Worm (Caenorhabditis elegans): Measurements from ENCODE around the gene F17C8.7.

Gene F17C8.7

DNA sequence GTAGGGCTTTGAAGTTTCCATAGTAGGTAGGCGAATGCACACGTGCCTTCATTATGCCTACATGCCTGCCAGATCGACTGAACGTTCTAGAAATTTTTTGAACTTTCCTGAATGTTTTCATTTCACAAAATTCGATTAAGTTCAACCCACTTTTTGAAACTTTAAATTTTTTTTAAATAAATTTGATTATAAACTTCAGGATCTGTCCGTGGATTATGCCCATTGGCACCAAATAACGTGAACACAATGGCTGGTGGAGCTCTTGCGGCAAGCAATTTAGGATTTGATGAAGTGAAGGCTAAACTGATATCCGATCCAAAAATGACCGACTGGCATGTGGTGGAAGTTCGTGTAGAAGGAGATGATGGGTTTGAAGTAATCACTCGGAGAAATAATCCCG lies at the start of gene F17C8.7:
Gene F17C8.7 (plus strand): TSS at position 301 of the 400 bp plus-strand sequence.
- TF ChIP-seq unc-62 (GFP tag; optimal IDR thresholded peaks at IDR 0.05): no peak

DNA sequence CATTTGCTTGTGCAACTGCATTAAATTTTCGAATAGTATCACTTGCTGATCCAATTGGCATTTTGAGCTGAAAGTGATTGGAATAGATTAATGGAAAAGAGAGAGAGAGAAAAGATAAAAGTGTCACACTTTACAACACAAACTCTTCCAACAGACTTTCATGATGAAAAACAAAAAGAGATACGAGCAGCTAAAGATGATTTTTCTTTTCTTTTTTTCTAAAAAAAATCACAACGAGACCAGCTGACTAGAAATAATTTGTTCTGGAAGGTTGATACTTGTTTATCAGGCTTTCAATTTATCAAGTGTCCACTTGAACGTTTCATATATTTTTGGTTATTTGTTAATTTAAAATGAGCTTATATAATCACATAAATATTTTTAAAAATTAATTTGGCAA lies 48.4 kb upstream of the F17C8.7 start:
- no peak for TF ChIP-seq unc-62 (GFP tag; optimal IDR thresholded peaks at IDR 0.05)

DNA sequence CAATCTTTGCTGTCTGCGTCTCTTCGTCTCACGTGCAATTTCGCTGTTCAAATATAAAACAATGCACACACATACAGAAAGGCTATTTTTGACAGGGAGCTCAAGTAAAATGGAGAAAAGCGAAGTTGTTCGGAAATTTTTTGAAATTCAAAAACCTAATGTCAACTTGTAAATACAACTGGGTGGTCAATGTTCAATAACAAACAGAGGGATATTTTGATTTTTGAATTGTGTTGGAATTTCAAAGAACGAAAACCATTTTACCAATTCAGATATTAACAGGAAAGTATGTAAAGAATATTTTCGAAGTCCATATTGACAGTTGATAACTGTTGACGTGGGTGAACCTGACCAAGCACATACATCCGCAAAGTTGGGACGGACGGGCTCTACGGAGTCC lies 47.2 kb upstream of the F17C8.7 start, which contains the start of gene tag-243:
Gene tag-243 (minus strand): TSS at position 101 of the 400 bp plus-strand sequence.
- TF ChIP-seq unc-62 (GFP tag; optimal IDR thresholded peaks at IDR 0.05): no peak

DNA sequence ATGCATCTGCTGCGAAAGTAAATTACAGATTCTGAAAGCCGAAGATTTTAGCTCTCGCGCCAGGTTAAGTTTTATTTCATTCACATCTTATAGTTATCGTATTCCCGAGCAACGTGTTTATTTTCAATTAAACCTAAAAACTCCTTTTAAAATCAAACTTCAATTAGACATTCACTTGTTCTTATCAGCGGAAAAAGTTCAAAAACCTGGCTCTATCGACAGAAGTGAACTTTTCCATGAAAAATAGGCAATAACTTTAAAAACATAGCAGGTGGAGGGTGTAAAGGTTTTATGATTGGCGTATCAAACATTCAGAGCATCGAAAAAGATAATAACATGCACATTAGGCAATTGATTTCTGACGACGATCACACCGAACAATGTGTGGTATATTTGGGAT lies 46.6 kb upstream of the F17C8.7 start, which contains the start of gene ppat-1:
Gene ppat-1 (plus strand): TSS at position 316 of the 400 bp plus-strand sequence.
- no peak for TF ChIP-seq unc-62 (GFP tag; optimal IDR thresholded peaks at IDR 0.05)

DNA sequence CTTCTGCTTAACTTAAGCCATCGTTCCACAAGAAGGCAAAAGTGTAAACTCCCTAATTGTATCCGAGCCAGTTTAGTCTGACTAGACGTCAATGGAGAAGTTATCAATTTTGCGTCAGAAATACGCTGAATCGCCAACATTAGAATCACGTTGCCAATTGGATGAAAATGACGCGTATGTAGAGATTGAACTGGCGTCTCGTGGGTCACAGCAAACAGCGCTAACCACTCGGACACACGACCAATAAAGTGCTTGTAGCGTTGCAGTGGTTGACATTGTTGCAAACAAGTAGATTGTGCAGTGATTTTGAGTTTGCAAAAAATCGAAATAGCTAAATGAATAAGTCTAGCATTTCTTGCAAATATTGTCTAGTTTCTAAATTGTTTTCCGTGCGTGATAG lies 45.9 kb upstream of the F17C8.7 start:
- no peak for TF ChIP-seq unc-62 (GFP tag; optimal IDR thresholded peaks at IDR 0.05)

DNA sequence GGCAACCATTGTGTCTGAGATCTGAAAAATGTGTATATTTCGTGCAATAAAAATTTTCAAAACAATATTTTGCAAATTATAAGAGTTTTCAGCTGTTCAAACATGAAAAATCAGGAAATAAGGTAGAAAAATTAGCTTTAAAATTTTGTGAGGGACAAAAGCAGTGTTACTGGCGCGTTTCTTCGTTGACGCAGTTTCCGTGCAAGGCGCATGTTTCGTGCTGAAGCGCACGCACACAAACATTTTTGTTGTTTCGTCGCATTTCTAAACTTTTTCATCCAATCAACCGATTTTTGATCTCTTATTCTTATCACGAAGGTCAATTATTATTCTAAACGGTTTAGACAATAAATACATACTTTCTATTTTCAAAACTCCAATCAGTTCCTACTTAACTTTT lies 42.3 kb upstream of the F17C8.7 start, which contains the start of gene nifk-1:
Gene nifk-1 (minus strand): TSS at position 27 of the 400 bp plus-strand sequence.
- TF ChIP-seq unc-62 (GFP tag; optimal IDR thresholded peaks at IDR 0.05): no peak

DNA sequence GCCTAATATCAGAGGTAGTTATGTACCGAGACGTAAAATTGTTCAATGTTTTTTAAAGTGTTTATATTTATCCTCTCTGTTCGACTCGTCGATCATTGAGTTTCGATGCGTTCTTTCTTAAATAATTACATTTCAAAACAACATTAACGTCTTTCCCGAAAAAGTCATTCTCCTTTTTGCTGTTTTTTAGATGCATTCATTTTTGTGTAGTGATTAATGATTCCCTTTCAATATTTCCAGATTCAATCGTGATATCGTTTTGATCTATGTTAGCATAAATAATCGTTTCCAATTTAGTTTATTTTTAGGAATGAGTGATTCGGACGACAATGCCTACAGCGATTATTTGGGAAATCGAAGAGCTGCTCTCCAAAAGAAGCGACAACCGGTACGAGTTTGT lies 41.8 kb upstream of the F17C8.7 start, which contains the start of gene T04A8.8:
Gene T04A8.8 (plus strand): TSS at position 301 of the 400 bp plus-strand sequence.
- no peak for TF ChIP-seq unc-62 (GFP tag; optimal IDR thresholded peaks at IDR 0.05)

DNA sequence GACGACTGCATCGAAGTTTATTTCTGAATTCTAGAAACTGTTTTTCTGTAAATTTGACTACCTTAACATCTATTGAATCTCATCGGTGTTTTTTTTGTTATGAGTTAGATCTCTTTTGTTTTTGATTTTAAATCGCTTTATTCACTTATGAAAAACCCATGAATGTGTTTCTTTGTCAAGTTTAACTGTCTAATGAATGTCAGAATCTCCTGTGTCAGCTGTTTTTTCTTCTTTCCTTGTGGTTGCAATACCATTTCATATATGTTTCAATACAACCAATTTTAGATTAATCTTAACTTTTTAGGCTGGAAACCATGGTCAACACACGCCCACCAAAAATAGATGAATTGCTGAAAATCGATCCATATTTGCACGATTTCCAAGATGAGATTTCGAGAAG lies 40.5 kb upstream of the F17C8.7 start, which contains the start of gene T04A8.7:
Gene T04A8.7 (plus strand): TSS at position 301 of the 400 bp plus-strand sequence.
- TF ChIP-seq unc-62 (GFP tag; optimal IDR thresholded peaks at IDR 0.05): no peak

DNA sequence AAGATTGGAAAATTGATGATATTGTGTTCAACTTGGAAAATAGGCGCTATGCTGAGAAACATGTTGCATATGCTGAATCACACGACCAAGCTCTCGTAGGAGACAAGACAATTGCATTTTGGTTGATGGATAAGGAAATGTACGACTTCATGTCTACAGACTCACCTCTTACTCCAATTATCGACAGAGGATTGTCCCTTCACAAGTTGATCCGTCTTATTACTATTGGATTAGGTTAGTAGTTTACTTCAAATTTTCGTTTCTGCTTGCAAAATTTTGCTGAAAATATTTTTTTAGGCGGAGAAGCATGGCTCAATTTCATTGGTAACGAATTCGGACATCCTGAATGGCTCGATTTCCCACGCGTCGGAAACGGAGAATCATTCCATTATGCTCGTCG lies 38.6 kb upstream of the F17C8.7 start:
- TF ChIP-seq unc-62 (GFP tag; optimal IDR thresholded peaks at IDR 0.05): no peak

DNA sequence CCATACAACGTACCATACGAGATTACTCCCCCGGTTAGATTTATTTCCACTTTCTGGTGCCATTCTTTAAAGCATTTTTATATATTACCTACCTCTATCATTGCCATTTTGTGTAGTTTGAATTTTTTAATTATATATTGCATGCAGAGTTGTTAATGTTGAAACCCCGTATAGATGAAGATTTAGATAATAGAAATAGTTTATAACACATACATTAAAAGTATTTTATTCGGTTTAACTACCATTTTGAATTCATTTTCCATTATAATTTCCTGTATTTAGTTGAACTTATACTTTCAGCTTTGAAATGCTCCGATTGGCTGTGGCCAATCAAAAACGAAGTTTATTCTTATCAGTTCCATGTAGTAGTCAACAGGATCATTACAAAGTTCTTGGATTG lies 37.7 kb upstream of the F17C8.7 start, which contains the start of gene dnj-18:
Gene dnj-18 (plus strand): TSS at position 301 of the 400 bp plus-strand sequence.
- no peak for TF ChIP-seq unc-62 (GFP tag; optimal IDR thresholded peaks at IDR 0.05)

DNA sequence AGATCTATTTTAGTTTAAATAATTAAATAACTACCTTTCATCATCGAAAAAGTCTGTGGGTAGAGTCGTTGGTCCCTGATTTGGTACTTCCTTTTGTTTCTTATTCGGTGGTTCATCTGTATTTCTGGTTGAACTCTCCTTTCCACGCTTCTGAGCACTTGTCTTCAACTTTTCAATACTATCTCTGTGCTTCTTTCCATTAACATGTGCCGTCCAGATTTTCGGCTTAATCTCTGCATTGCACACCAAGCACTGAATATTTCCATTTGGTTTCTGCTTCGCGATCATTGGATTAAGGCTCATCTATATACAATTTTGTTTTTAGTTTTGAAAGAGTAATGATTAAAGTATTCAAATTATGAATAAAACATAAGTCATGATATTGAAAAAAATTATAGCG lies 35.6 kb upstream of the F17C8.7 start, which contains the start of gene sel-13:
Gene sel-13 (minus strand): TSS at position 303 of the 400 bp plus-strand sequence.
- TF ChIP-seq unc-62 (GFP tag; optimal IDR thresholded peaks at IDR 0.05): no peak

DNA sequence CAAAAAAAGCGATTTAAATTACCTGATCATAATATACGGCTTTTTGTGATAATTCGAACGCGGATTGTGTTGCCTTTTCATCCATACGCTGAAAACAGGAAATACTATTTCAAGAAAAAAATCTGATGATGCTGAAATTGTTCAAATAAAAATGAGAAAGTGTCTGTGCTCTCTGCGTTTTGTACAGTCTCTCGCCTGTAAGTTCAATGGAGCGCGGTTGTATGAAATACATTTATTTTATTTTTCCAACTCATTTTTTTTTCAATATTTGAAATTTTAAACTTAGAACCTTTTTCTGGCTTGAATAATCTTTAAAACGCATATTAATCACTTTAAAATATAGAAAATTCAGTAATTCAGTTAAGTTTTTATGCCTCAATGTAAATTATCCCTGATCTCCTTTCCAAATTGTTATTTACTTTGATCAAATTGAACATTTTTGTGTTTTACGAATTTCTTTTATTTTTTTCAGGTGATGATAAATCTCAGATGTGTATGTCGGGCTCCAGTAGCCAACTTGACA lies 31.6 kb upstream of the F17C8.7 start, which contains the start of the genes clp-2 and mrpl-16:
Gene clp-2 (minus strand): TSS at position 94 of the 523 bp plus-strand sequence.
Gene mrpl-16 (plus strand): TSS at position 473 of the 523 bp plus-strand sequence.
- TF ChIP-seq unc-62 (GFP tag; optimal IDR thresholded peaks at IDR 0.05): no peak

DNA sequence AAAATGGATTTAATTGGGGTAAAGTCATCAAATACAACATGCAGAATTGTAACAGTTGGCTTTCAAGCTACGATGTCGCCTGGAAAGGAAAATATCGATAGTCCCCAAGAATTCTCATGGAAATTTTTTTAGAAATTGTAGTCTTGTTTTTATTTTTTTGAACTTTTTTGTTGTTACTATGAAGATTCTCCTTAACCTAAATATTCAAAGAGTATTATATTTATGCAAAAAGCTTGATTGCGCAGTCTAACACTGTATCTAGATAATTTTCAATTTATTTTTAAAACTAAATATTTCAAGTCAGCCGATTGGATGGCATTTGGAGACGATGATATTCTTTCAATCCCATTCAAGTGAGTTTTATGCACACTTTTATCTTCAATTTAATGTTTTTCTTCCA lies 30.3 kb upstream of the F17C8.7 start, which contains the start of gene pgap-2:
Gene pgap-2 (plus strand): TSS at position 301 of the 400 bp plus-strand sequence.
- no peak for TF ChIP-seq unc-62 (GFP tag; optimal IDR thresholded peaks at IDR 0.05)

DNA sequence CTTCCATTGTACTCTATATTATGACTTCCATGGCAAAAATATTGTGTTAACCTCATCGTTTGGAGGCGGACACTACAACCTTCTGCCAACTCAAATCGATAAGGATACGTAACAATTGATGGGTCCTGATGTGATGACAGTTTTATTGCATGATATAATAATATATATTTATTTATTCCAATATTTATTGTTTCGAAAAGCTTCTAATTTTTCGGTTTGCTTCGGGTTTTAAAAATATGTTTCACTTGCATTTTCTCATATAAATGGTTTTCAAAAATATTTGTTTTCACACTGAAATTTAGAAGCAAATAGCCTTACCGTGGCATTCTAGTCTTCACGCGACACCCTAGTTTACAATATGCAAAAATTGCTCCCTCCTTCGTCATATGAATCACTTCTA lies 28.9 kb upstream of the F17C8.7 start, which contains the start of gene T04A8.13:
Gene T04A8.13 (plus strand): TSS at position 301 of the 400 bp plus-strand sequence.
- TF ChIP-seq unc-62 (GFP tag; optimal IDR thresholded peaks at IDR 0.05): no peak

DNA sequence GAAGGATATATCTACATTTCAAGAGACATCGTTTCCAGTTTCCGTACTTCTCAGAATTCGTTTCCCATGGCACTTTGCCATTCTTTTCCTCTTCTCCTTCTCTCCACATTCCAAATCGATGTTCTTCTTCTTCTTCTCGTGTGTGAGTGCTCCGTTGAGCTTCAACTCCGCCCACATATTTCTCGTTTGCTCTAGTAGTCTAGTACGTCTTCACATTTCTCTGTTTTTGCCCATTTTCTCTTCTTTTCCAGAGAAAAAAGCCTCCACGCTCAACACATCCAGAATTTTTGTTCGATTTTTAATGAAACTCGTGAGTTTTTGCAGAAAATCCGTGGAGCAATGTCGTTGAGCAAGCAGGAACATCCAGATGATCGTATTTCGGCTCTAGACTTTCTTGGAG lies 26.6 kb upstream of the F17C8.7 start, which contains the start of gene T04A8.18:
Gene T04A8.18 (plus strand): TSS at position 301 of the 400 bp plus-strand sequence.
- no peak for TF ChIP-seq unc-62 (GFP tag; optimal IDR thresholded peaks at IDR 0.05)

DNA sequence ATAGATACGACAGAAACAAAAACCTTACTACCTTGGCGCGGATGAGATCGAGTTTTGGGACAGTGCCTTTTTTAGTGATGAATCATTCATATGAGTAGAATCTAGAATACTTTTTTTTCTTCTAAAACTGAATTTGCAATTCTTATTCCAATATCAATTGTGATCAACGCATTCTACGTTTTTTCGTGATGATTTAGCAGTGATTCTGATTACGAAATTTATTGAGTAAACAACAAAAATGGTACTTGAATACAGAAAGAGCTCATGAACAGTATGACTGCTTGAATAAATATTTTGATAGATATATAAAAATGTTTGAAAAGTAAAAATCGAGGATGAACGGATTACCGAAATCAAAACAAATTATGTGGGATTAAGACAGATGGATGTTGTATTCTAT lies 20.5 kb upstream of the F17C8.7 start, which contains the start of gene him-18:
Gene him-18 (minus strand): TSS at position 101 of the 400 bp plus-strand sequence.
- TF ChIP-seq unc-62 (GFP tag; optimal IDR thresholded peaks at IDR 0.05): no peak

All from whole organism, dauer.